Worm (Caenorhabditis elegans) whole organism, L1 larva: ENCODE results near the gene Y116A8C.467.
A peak's percentile ranks its signal among the peaks of the same experiment; 100 is the strongest.

Source experiments
- C34B4.2 ChIP-seq: sonication (generic microtip); optimal IDR thresholded peaks from 2 replicates; lab custom pipeline; 2017; ENCODE audit warnings: mild to moderate bottlenecking, missing genetic modification characterization, missing compliant biosample characterization
- F16B12.6 ChIP-seq: fragments of 150-350 bp; optimal IDR thresholded peaks from 2 replicates; lab custom pipeline; 2014; ENCODE audit warnings: missing biosample characterization, missing genetic modification characterization
- Y116A8C.19 ChIP-seq: sonication (generic microtip); optimal IDR thresholded peaks from 2 replicates; lab custom pipeline; 2016; ENCODE audit warnings: missing compliant biosample characterization, missing genetic modification characterization, borderline replicate concordance
- alr-1 ChIP-seq: fragments of 200-800 bp; sonication (Bioruptor generic); optimal IDR thresholded peaks from 2 replicates; lab custom pipeline; 2018; ENCODE audit warnings: borderline replicate concordance, mild to moderate bottlenecking, missing genetic modification characterization, missing compliant biosample characterization
- aly-2 ChIP-seq: fragments of 150-350 bp; optimal IDR thresholded peaks from 2 replicates; lab custom pipeline; 2014; ENCODE audit warnings: missing biosample characterization, missing genetic modification characterization
- blmp-1 ChIP-seq: fragments of 150-350 bp; optimal IDR thresholded peaks from 2 replicates; lab custom pipeline; 2014; ENCODE audit warnings: missing biosample characterization, missing genetic modification characterization
- ceh-82 ChIP-seq, 3 experiments: fragments of 150-350 bp in 1 of 3; sonication (generic microtip) in 2 of 3; optimal IDR thresholded peaks; 2 replicates each; lab custom pipeline; 2014 to 2017; ENCODE audit warnings: missing biosample characterization in 3 of 3, missing genetic modification characterization in 3 of 3
- ceh-90 ChIP-seq: sonication (generic microtip); optimal IDR thresholded peaks from 2 replicates; lab custom pipeline; 2016; ENCODE audit warnings: missing genetic modification characterization, missing compliant biosample characterization
- ces-1 ChIP-seq: fragments of 150-350 bp; optimal IDR thresholded peaks from 2 replicates; lab custom pipeline; 2014; ENCODE audit warnings: missing biosample characterization, missing genetic modification reagents, missing genetic modification characterization
- efl-3 ChIP-seq: fragments of 200-800 bp; sonication (Bioruptor generic); optimal IDR thresholded peaks from 2 replicates; lab custom pipeline; 2018; ENCODE audit warnings: mild to moderate bottlenecking, missing genetic modification characterization, missing compliant biosample characterization
- egl-27 ChIP-seq, 2 experiments: fragments of 150-350 bp in 1 of 2; sonication (generic microtip); optimal IDR thresholded peaks; 3 replicates each; lab custom pipeline; 2017 to 2018; ENCODE audit warnings: missing biosample characterization in 2 of 2, missing genetic modification characterization in 2 of 2, missing genetic modification reagents in 2 of 2
- elt-3 ChIP-seq, 6 experiments: fragments of 150-350 bp in 1 of 6; sonication (generic microtip); optimal IDR thresholded peaks; 2 replicates each; lab custom pipeline; 2017 to 2018; ENCODE audit warnings: missing biosample characterization in 6 of 6, missing genetic modification characterization in 6 of 6, inconsistent platforms in 1 of 6
- fkh-10 ChIP-seq: sonication (generic microtip); optimal IDR thresholded peaks from 2 replicates; lab custom pipeline; 2017; ENCODE audit warnings: missing biosample characterization, missing genetic modification reagents, missing genetic modification characterization
- grh-1 ChIP-seq: fragments of 200-800 bp; sonication (Bioruptor generic); IDR thresholded peaks from 2 replicates; pipeline ENCODE4 v1.3.6; 2022; ENCODE audit warnings: missing genetic modification reagents, missing genetic modification characterization, missing compliant biosample characterization
- hpl-2 ChIP-seq: fragments of 150-350 bp; optimal IDR thresholded peaks from 2 replicates; lab custom pipeline; 2014; ENCODE audit warnings: missing biosample characterization, missing genetic modification reagents, missing genetic modification characterization
- irx-1 ChIP-seq: sonication (generic microtip); optimal IDR thresholded peaks from 2 replicates; lab custom pipeline; 2016; ENCODE audit warnings: missing genetic modification characterization, missing compliant biosample characterization
- isw-1 ChIP-seq: fragments of 200-800 bp; sonication (Bioruptor generic); IDR thresholded peaks from 2 replicates; pipeline ENCODE4 v1.3.6; 2022; ENCODE audit warnings: missing genetic modification characterization, missing compliant biosample characterization
- lin-13 ChIP-seq: fragments of 150-350 bp; optimal IDR thresholded peaks from 2 replicates; lab custom pipeline; 2014; ENCODE audit warnings: missing biosample characterization, missing genetic modification reagents, missing genetic modification characterization
- lin-39 ChIP-seq: fragments of 150-350 bp; optimal IDR thresholded peaks from 2 replicates; lab custom pipeline; 2014; ENCODE audit warnings: missing biosample characterization, missing genetic modification reagents, missing genetic modification characterization
- mdl-1 ChIP-seq, 2 experiments: fragments of 150-350 bp; optimal IDR thresholded peaks; 2 replicates each; lab custom pipeline; 2014 to 2017; ENCODE audit warnings: missing biosample characterization in 2 of 2, missing genetic modification characterization in 2 of 2, inconsistent platforms in 1 of 2
- mef-2 ChIP-seq: fragments of 150-350 bp; optimal IDR thresholded peaks from 2 replicates; lab custom pipeline; 2014; ENCODE audit warnings: missing biosample characterization, missing genetic modification characterization
- nhr-11 ChIP-seq: fragments of 150-350 bp; optimal IDR thresholded peaks from 2 replicates; lab custom pipeline; 2014; ENCODE audit warnings: missing biosample characterization, missing genetic modification characterization
- nhr-12 ChIP-seq: sonication (generic microtip); optimal IDR thresholded peaks from 2 replicates; lab custom pipeline; 2017; ENCODE audit warnings: missing biosample characterization, missing genetic modification characterization
- nhr-237 ChIP-seq: fragments of 150-350 bp; optimal IDR thresholded peaks from 2 replicates; lab custom pipeline; 2014; ENCODE audit warnings: missing biosample characterization, missing genetic modification characterization
- nhr-28 ChIP-seq: fragments of 150-350 bp; optimal IDR thresholded peaks from 2 replicates; lab custom pipeline; 2014; ENCODE audit warnings: missing biosample characterization, missing genetic modification characterization
- nhr-47 ChIP-seq: sonication (generic microtip); optimal IDR thresholded peaks from 2 replicates; lab custom pipeline; 2016; ENCODE audit warnings: mild to moderate bottlenecking, missing genetic modification characterization, moderate library complexity, missing compliant biosample characterization
- nhr-85 ChIP-seq: sonication (generic microtip); peaks from one replicate; lab custom pipeline; 2016; ENCODE audit warnings: missing genetic modification characterization, inconsistent platforms, missing compliant biosample characterization
- pqm-1 ChIP-seq: sonication (generic microtip); optimal IDR thresholded peaks from 3 replicates; lab custom pipeline; 2017; ENCODE audit warnings: missing biosample characterization, missing genetic modification characterization
- skn-1 ChIP-seq: fragments of 150-350 bp; optimal IDR thresholded peaks from 2 replicates; lab custom pipeline; 2014; ENCODE audit warnings: missing biosample characterization, missing genetic modification characterization
- snpc-4 ChIP-seq: fragments of 150-350 bp; optimal IDR thresholded peaks from 2 replicates; lab custom pipeline; 2014; ENCODE audit warnings: missing biosample characterization, missing genetic modification characterization
- snu-23 ChIP-seq: sonication (generic microtip); optimal IDR thresholded peaks from 2 replicates; lab custom pipeline; 2016; ENCODE audit warnings: missing genetic modification characterization, missing compliant biosample characterization
- sox-4 ChIP-seq: sonication (generic microtip); optimal IDR thresholded peaks from 2 replicates; lab custom pipeline; 2016; ENCODE audit warnings: missing genetic modification characterization, missing compliant biosample characterization
- sup-37 ChIP-seq: fragments of 200-800 bp; sonication (Bioruptor generic); optimal IDR thresholded peaks from 2 replicates; lab custom pipeline; 2018; ENCODE audit warnings: mild to moderate bottlenecking, missing genetic modification characterization, missing compliant biosample characterization
- swsn-7 ChIP-seq: sonication (generic microtip); optimal IDR thresholded peaks from 2 replicates; lab custom pipeline; 2016; ENCODE audit warnings: missing genetic modification characterization, missing compliant biosample characterization
- unc-30 ChIP-seq: sonication (generic microtip); optimal IDR thresholded peaks from 2 replicates; lab custom pipeline; 2017; ENCODE audit warnings: missing biosample characterization, missing genetic modification characterization

The Y116A8C.467 gene

ce11 chrIV:17048257-17048656 lies 15.3 kb downstream of the Y116A8C.467 start, which contains the start of gene athp-3 (continued):
- no peak for TF ChIP-seq C34B4.2 (tag; lab: Kevin White, UChicago)

DNA sequence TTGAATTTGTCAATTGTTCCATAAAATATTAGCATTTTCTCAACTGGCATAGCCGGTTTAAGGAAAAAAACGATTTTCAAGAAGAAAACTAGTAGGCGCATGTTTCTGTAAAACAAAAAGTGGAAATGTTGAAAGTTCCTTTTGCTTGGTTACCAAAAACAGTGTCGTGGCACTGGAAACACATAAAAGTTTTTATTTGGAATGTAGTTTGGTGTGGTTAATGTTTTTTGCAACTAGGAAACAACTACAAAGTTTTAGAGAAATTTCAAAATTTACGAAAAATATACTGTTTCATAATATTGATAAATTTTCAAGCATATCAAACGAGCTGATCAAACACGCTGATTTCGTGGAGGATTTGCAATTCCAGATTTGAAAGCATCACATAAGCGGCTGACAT lies 17.9 kb downstream of the Y116A8C.467 start, which contains the start of gene clec-195:
clec-195 (minus strand) TSS at position 101 of the 400 bp plus-strand sequence.
- TF ChIP-seq elt-3 (tag; optimal IDR thresholded peaks at IDR 0.05; lab: Kevin White, UChicago) (no peak), snu-23 (GFP tag; lab: Kevin White, UChicago) (no peak), irx-1 (no peak), pqm-1 (tag; lab: Kevin White, UChicago) (no peak), snpc-4 (tag; lab: Kevin White, UChicago) (no peak), lin-39 (tag; lab: Kevin White, UChicago) (no peak), efl-3 (GFP tag; lab: Kevin White, UChicago) (no peak), grh-1 (GFP tag; lab: Robert Waterston, UW) (no peak), egl-27 (tag; optimal IDR thresholded peaks at IDR 0.05; lab: Kevin White, UChicago) (no peak), ceh-90 (tag; lab: Kevin White, UChicago) (no peak)

- TF ChIP-seq elt-3 (tag; optimal IDR thresholded peaks at IDR 0.05; lab: Kevin White, UChicago) (no peak), isw-1 (GFP tag; lab: Robert Waterston, UW) (no peak)
Measured at ce11 chrIV:17040618-17041017, 23.0 kb downstream of the Y116A8C.467 start, which contains the start of gene Y116A8C.20. TSS of gene Y116A8C.20 (plus strand) at chrIV:17040918.

DNA sequence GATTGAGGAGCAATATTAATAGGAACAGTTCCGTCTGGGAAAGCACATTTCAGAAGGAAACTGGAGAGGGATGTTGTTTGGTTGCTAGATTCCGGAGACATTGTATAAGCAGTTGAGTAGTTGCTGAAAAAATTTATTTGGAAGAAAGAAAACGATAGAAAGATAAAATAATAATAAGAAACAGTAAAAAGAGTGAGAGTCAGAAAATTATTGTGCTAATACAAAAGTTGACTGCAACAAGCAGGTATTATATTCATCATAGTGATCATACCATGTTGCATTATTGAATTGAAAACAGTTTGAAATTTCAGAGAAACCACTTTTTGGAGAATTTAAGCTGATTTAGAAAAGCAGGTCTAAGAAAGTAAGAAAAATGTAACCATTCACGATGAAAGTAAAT lies 24.1 kb downstream of the Y116A8C.467 start, which contains the start of gene Y116A8C.19:
Y116A8C.19 (minus strand) TSS at position 101 of the 400 bp plus-strand sequence.
- TF ChIP-seq lin-39 (tag; lab: Kevin White, UChicago) (no peak), fkh-10 (GFP tag; lab: Kevin White, UChicago) (no peak), alr-1 (tag; lab: Kevin White, UChicago) (no peak), pqm-1 (tag; lab: Kevin White, UChicago) (no peak), skn-1 (no peak), mdl-1 (tag; optimal IDR thresholded peaks at IDR 0.05; lab: Kevin White, UChicago) (no peak), unc-30 (tag; lab: Kevin White, UChicago) (no peak), mef-2 (tag; lab: Kevin White, UChicago) (no peak), F16B12.6 (tag; lab: Kevin White, UChicago) (no peak), nhr-85 (tag; lab: Kevin White, UChicago) (no peak), lin-13 (no peak), hpl-2 (GFP tag; lab: Kevin White, UChicago) (no peak), nhr-12 (tag; lab: Kevin White, UChicago) (no peak), sox-4 (tag; lab: Kevin White, UChicago) (no peak), Y116A8C.19 (tag; lab: Kevin White, UChicago) (no peak), C34B4.2 (tag; lab: Kevin White, UChicago) (no peak), ceh-82 (tag; optimal IDR thresholded peaks at IDR 0.05; lab: Kevin White, UChicago) (no peak)

DNA sequence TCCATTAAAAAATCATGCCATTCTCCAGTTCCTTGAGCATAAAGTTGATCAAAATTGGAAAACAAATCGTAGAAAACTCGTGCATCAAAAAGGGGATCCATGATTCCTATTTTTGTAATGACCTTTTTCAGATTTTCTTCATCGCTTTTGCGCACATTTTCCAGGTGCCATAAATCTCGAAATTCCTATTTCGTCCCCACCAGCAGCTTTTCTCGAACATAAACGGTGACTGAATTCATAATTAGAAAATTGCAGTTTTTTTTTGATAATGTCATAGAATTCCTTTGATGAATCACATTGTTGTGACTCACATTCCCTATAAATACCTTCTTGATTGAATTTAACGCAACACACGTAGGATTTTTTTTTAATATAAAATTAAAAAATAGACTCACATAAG lies 33.1 kb downstream of the Y116A8C.467 start, which contains the start of gene nhr-229:
nhr-229 (minus strand) TSS at position 101 of the 400 bp plus-strand sequence.
- TF ChIP-seq ces-1 (GFP tag; lab: Kevin White, UChicago) (no peak), sup-37 (GFP tag; lab: Kevin White, UChicago) (no peak), nhr-85 (tag; lab: Kevin White, UChicago) (peak; percentile 17)

DNA sequence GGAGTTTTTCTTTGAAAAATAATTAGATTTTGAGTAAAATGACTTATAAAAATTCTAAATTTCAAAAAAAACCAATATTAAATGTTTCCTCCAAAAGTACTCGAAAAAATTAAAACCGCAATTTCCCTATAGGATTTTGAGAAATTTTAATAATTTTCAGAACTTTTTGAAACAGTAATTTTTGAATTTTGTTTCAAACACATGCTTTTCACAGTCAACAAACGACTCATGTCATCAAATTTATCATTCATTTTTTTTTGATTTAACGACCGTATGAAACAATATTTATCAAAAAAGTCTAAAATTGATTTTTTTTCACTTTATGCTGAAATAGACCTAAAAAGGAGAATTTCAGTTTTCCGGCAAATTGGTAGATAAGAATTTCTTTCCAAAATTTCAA lies 37.0 kb downstream of the Y116A8C.467 start:
- TF ChIP-seq alr-1 (tag; lab: Kevin White, UChicago) (no peak), blmp-1 (tag; lab: Kevin White, UChicago) (no peak), nhr-47 (tag; lab: Kevin White, UChicago) (no peak), efl-3 (GFP tag; lab: Kevin White, UChicago) (no peak), aly-2 (no peak), elt-3 (tag; optimal IDR thresholded peaks at IDR 0.05; lab: Kevin White, UChicago) (no peak), nhr-237 (no peak), nhr-11 (tag; lab: Kevin White, UChicago) (no peak), nhr-28 (tag; lab: Kevin White, UChicago) (no peak), swsn-7 (no peak)
